Fruit fly (Drosophila melanogaster) ovary, adult (tissue): ENCODE data around the gene RpS7.
A peak's percentile ranks its signal among the peaks of the same experiment; 100 is the strongest.

Source experiments
- CG17801 ChIP-seq: fragments of 200-800 bp; optimal IDR thresholded peaks from 2 replicates; lab custom pipeline; 2019; ENCODE audit warnings: missing biosample characterization, mild to moderate bottlenecking, missing genetic modification characterization, moderate library complexity; ENCODE audit not compliant: partially characterized antibody

The RpS7 gene

DNA sequence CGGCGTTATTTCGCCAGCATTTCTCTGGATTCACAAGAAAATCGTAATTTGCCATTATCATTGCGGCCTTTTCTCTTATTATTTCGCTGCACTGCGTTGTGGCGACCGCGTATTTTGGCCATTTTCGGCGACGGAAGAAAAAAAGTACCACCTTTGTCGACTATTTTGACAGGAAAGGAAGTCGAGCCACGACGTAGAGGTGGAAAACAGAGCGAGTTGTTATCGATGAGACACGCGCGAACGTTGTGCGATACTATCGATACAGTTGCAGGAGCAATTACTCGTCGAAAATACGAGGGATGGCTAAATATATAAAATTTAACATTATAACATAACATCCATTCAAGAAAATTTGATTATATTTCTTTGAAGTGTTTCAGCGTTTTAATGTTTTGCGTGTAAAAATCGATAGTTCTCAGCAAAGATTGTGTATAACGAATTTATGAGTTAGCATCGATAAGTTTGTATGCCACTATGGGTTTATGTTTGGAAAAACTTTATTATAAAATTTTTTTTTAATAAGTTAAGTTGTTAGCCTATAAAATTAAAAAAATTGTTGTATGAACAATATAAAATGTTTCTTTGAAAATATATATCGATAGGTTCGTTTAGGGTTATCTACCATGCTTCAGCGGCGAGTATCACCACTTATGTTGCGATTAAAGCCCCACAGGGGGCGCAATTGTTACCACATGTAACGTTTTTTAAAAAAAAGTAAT, at the start of gene RpS7:
Gene RpS7 (minus strand): TSS at position 255 of the 719 bp plus-strand sequence.
- TF ChIP-seq CG17801 (GFP tag; lab: Kevin White, UChicago): peak; percentile 86

dm6 chr3R:30258298-30258990, 49.6 kb upstream of the RpS7 start:
- no peak for TF ChIP-seq CG17801 (GFP tag; lab: Kevin White, UChicago)

dm6 chr3R:30257588-30257987, 48.8 kb upstream of the RpS7 start:
- TF ChIP-seq CG17801 (GFP tag; lab: Kevin White, UChicago): no peak

dm6 chr3R:30256233-30256632, 47.4 kb upstream of the RpS7 start:
- no peak for TF ChIP-seq CG17801 (GFP tag; lab: Kevin White, UChicago)

DNA sequence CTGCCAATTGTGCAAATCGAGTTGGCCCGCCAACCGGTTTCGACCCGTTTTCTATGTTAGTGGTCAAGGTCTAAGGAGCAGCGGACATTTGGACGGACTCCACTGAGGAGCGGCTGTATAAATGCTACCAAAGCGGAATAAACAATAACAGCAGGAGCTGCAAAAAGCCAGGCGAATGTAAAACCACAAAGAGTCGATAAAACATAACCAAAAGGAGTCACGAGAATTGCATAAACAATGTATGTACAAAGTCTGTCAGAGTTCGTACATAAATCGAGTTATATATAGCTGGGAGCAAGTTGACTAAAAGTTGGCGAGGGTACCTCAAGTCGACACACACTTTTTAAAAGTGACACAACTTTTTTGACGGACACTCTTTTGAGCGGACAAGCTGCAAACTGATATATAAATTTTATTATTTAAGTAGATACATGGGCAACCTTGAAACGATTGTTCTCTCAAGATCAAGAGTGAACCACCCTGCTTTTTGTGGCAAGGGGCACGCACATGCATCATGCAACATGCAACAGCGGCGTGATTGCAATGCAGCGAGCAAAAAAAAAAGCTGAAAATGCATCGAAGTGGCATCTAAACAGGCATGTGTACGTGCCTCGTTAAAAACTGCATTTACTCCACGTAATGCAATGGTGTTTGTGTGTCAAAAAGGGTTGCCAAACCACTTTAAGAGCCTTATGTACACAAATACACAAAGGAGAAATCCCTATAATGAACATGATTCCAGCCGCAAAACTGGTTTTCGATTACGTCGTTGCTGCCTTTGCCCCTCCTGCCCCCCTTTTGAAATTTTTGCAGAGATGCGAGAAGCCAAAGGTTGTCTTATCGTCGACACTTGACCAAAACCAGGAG, 46.7 kb upstream of the RpS7 start:
- no peak for TF ChIP-seq CG17801 (GFP tag; lab: Kevin White, UChicago)

DNA sequence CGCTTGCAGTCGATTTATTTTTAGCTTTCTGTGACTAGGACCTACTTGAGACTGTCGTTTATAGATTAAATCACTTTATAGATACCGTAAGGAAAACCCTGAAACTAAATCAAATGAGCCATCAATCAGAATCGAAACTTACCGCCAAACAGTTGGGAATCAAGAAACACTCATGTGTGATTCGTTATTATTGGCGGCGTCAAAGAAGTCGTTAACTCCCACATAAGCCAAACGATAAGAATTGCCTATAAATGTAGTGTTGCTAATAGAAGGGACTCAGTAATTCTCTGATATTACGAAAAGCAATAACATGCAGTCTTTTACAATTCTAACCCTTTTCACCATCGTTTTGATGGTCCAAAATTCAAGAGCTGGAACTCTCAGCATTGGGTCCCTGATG, 44.1 kb upstream of the RpS7 start, which contains the start of gene CG18404:
Gene CG18404 (plus strand): TSS at position 301 of the 400 bp plus-strand sequence.
- no peak for TF ChIP-seq CG17801 (GFP tag; lab: Kevin White, UChicago)

dm6 chr3R:30252317-30252716, 43.5 kb upstream of the RpS7 start:
- no peak for TF ChIP-seq CG17801 (GFP tag; lab: Kevin White, UChicago)

dm6 chr3R:30250496-30250978, 41.7 kb upstream of the RpS7 start, which contains the start of gene CG9682:
CG9682 (plus strand) TSS chr3R:30250928.
- no peak for TF ChIP-seq CG17801 (GFP tag; lab: Kevin White, UChicago)

- TF ChIP-seq CG17801 (GFP tag; lab: Kevin White, UChicago): no peak
These were observed 40.5 kb upstream of the RpS7 start, which contains the start of gene CG34299 for dm6 chr3R:30249283-30249682. CG34299 (plus strand) TSS chr3R:30249583.

dm6 chr3R:30248565-30248964, 39.7 kb upstream of the RpS7 start:
- TF ChIP-seq CG17801 (GFP tag; lab: Kevin White, UChicago): no peak

- TF ChIP-seq CG17801 (GFP tag; lab: Kevin White, UChicago): peak; percentile 8
These were observed 39.1 kb upstream of the RpS7 start for dm6 chr3R:30247802-30248363.

DNA sequence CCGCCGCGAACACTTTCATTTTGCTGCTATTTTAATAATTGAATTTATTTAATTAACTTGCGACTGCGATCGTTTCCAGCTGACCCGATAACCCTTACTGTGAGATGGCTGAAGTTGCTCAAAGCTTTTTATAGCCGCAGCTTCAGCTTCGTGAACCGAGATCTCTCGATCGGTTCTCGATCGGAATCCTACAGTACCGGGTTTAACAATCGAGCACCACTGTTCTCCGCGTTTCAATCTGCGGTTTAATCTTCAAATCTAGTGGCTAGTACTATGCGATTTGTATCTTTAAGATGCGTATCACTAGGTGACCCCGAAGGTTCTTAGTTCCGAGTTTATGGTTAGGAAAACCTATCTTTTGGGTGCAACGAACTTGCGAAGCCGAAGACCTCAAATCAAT, 37.8 kb upstream of the RpS7 start, which contains the start of gene CG9733:
Gene CG9733 (minus strand): TSS at position 101 of the 400 bp plus-strand sequence.
- no peak for TF ChIP-seq CG17801 (GFP tag; lab: Kevin White, UChicago)

- TF ChIP-seq CG17801 (GFP tag; lab: Kevin White, UChicago): no peak
These were observed 37.1 kb upstream of the RpS7 start for dm6 chr3R:30245739-30246589.
